Worm (Caenorhabditis elegans): Measurements from ENCODE around the gene chdh-1.
A peak's percentile ranks its signal among the peaks of the same experiment; 100 is the strongest.

chdh-1 gene

ce11 chrII:8746298-8746775 lies 47.6 kb upstream of the chdh-1 start (continued):
- TF ChIP-seq Y5F2A.4 (GFP tag; optimal IDR thresholded peaks at IDR 0.05) (no peak), rbr-2 (tag; optimal IDR thresholded peaks at IDR 0.05) (no peak), fkh-10 (GFP tag; optimal IDR thresholded peaks at IDR 0.05) (no peak), lin-39 (tag; optimal IDR thresholded peaks at IDR 0.05) (no peak), ctbp-1 (GFP tag; IDR thresholded peaks at IDR 0.05) (no peak), mdt-29 (GFP tag; IDR thresholded peaks at IDR 0.05) (no peak), daf-19 (GFP tag; conservative IDR thresholded peaks at IDR 0.05) (no peak), nhr-25 (tag; optimal IDR thresholded peaks at IDR 0.05; ENCODE audit: borderline replicate concordance, insufficient read depth) (peak; percentile 71), Y105C5A.15 (GFP tag; IDR thresholded peaks at IDR 0.05) (peak; percentile 74; the same call in 1 of the 2 replicates), jun-1 (tag; optimal IDR thresholded peaks at IDR 0.05) (no peak), nhr-237 (tag; optimal IDR thresholded peaks at IDR 0.05) (no peak), ztf-11 (tag; optimal IDR thresholded peaks at IDR 0.05) (no peak), ceh-20 (GFP tag; IDR thresholded peaks at IDR 0.05) (peak; percentile 64; the same call in 1 of the 2 replicates), mep-1 (tag; optimal IDR thresholded peaks at IDR 0.05) (no peak), ztf-7 (tag; optimal IDR thresholded peaks at IDR 0.05) (no peak), pqm-1 (tag; optimal IDR thresholded peaks at IDR 0.05) (no peak), duxl-1 (tag; optimal IDR thresholded peaks at IDR 0.05; ENCODE audit: poor library complexity) (peak; percentile 58), skn-1 (tag; optimal IDR thresholded peaks at IDR 0.05) (no peak), lin-38 (GFP tag; IDR thresholded peaks at IDR 0.05) (0 out of 2 replicates have a peak, but pooled peaks have one; percentile 4), attf-4 (tag; optimal IDR thresholded peaks at IDR 0.05) (no peak), F37D6.2 (tag; optimal IDR thresholded peaks at IDR 0.05) (no peak), madf-9 (GFP tag; conservative IDR thresholded peaks at IDR 0.05) (no peak; the same call in 1 of the 2 replicates), F44E2.7 (GFP tag; IDR thresholded peaks at IDR 0.05) (no peak), F26F4.8 (GFP tag; conservative IDR thresholded peaks at IDR 0.05) (no peak), cey-2 (tag; optimal IDR thresholded peaks at IDR 0.05; ENCODE audit: borderline replicate concordance, insufficient read depth) (no peak), daf-8 (GFP tag; IDR thresholded peaks at IDR 0.05) (no peak), T26A8.4 (GFP tag; IDR thresholded peaks at IDR 0.05) (peak; percentile 64), nhr-48 (tag; optimal IDR thresholded peaks at IDR 0.05) (no peak), ceh-82 (tag; optimal IDR thresholded peaks at IDR 0.05) (no peak), snpc-1.2 (GFP tag; IDR thresholded peaks at IDR 0.05) (peak; percentile 52; the same call in 1 of the 2 replicates), nhr-76 (tag; optimal IDR thresholded peaks at IDR 0.05) (no peak), arid-1 (GFP tag; conservative IDR thresholded peaks at IDR 0.05) (0 out of 2 replicates have a peak, but pooled peaks have one; percentile 37), dmd-8 (GFP tag; IDR thresholded peaks at IDR 0.05) (no peak), zfp-2 (tag; optimal IDR thresholded peaks at IDR 0.05) (no peak), fos-1 (tag; optimal IDR thresholded peaks at IDR 0.05) (no peak), sdz-12 (GFP tag; optimal IDR thresholded peaks at IDR 0.05) (peak; percentile 74), egl-27 (tag; optimal IDR thresholded peaks at IDR 0.05) (no peak)

- TF ChIP-seq daf-16 (GFP tag; optimal IDR thresholded peaks at IDR 0.05) = no peak
- peak; percentile 20 for TF ChIP-seq daf-16 (tag; optimal IDR thresholded peaks at IDR 0.05)
- no peak for TF ChIP-seq pqm-1 (tag; optimal IDR thresholded peaks at IDR 0.05)
- TF ChIP-seq ZK337.2 (GFP tag; IDR thresholded peaks at IDR 0.05) = no peak
- no peak for TF ChIP-seq F49E8.2 (tag; optimal IDR thresholded peaks at IDR 0.05; ENCODE audit: borderline replicate concordance)
- no peak for TF ChIP-seq tag-97 (GFP tag; IDR thresholded peaks at IDR 0.05)
- TF ChIP-seq Y48G9A.11 (GFP tag; IDR thresholded peaks at IDR 0.05) = 0 out of 2 replicates have a peak, but pooled peaks have one; percentile 23
- TF ChIP-seq aha-1 (tag) = peak; percentile 90
- no peak for TF ChIP-seq lin-13 (GFP tag; optimal IDR thresholded peaks at IDR 0.05)
- TF ChIP-seq ces-1 (GFP tag; optimal IDR thresholded peaks at IDR 0.05) = no peak
- TF ChIP-seq snpc-4 (tag; optimal IDR thresholded peaks at IDR 0.05) = no peak
- peak; percentile 74 for TF ChIP-seq ama-1 (optimal IDR thresholded peaks at IDR 0.05)
- TF ChIP-seq F26F4.8 (GFP tag; conservative IDR thresholded peaks at IDR 0.05) = no peak
- no peak for TF ChIP-seq dmd-9 (GFP tag; IDR thresholded peaks at IDR 0.05)
- no peak for TF ChIP-seq nhr-102 (tag; optimal IDR thresholded peaks at IDR 0.05)
- TF ChIP-seq T26A8.4 (GFP tag; IDR thresholded peaks at IDR 0.05) = no peak
- no peak for TF ChIP-seq skn-1 (tag; optimal IDR thresholded peaks at IDR 0.05)
- no peak for TF ChIP-seq set-16 (GFP tag; IDR thresholded peaks at IDR 0.05)
Measured at ce11 chrII:8745449-8746297, 46.9 kb upstream of the chdh-1 start.

Measured in whole organism, L4 larva.